Worm (Caenorhabditis elegans): ENCODE data around the gene F11D5.6.

DNA sequence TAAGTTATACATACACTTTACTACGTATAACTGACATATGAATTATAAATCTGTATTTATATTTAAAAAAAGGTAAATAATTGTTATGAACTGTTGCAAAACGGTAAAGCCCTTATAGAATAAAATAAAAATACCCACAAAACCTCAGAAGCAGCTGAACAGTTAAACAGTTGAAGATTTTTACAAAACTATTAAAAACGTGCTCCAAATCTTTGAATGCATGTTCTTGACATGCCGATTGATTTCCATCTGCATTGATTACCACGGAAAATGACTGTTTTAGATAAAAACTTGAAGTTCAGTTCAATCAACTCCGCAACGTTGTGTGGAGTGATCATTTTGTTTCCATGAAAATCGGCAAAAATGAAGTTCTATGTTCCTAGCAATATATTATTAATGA lies 22.0 kb downstream of the F11D5.6 start, which contains the start of gene F11D5.7:
- TF ChIP-seq him-1 (tag; optimal IDR thresholded peaks at IDR 0.05), result no peak
- no peak for TF ChIP-seq W03F9.2 (tag; optimal IDR thresholded peaks at IDR 0.05)
- no peak for TF ChIP-seq dao-5 (tag; optimal IDR thresholded peaks at IDR 0.05)
